Fruit fly (Drosophila melanogaster) whole organism, embryonic: ENCODE measurements around the gene HIPP1.
A peak's percentile ranks its signal among the peaks of the same experiment; 100 is the strongest.

Source experiments
- Antp ChIP-seq: fragments of 200-800 bp; sonication (Bioruptor generic); optimal IDR thresholded peaks from 3 replicates; lab custom pipeline; 2016; ENCODE audit warnings: missing biosample characterization, missing genetic modification characterization
- Blimp-1 ChIP-seq: fragments of 200-800 bp; sonication (Bioruptor generic); optimal IDR thresholded peaks from 3 replicates; lab custom pipeline; 2018; ENCODE audit warnings: missing biosample characterization, missing genetic modification characterization, mild to moderate bottlenecking, moderate library complexity, missing genetic modification reagents
- CG10979 ChIP-seq: fragments of 200-800 bp; sonication (Bioruptor generic); optimal IDR thresholded peaks from 2 replicates; lab custom pipeline; 2018; ENCODE audit warnings: missing biosample characterization, mild to moderate bottlenecking, missing genetic modification characterization, moderate library complexity
- CG11247 ChIP-seq: fragments of 200-800 bp; sonication (Bioruptor generic); IDR thresholded peaks from 2 replicates; pipeline ENCODE4 v1.3.6; 2022; ENCODE audit warnings: missing biosample characterization, missing genetic modification characterization
- CG12155 ChIP-seq: fragments of 200-800 bp; sonication (Bioruptor generic); optimal IDR thresholded peaks from 3 replicates; lab custom pipeline; 2016; ENCODE audit warnings: missing biosample characterization, missing genetic modification characterization
- CG14667 ChIP-seq: fragments of 200-800 bp; sonication (Bioruptor generic); IDR thresholded peaks from 2 replicates; pipeline ENCODE4 v1.3.6; 2022; ENCODE audit warnings: missing biosample characterization, missing genetic modification characterization
- CG14710 ChIP-seq: fragments of 200-800 bp; sonication (Bioruptor generic); optimal IDR thresholded peaks from 3 replicates; lab custom pipeline; 2019; ENCODE audit warnings: missing biosample characterization, mild to moderate bottlenecking, missing genetic modification characterization, moderate library complexity
- CG14860 ChIP-seq: fragments of 200-800 bp; sonication (Bioruptor generic); IDR thresholded peaks from 3 replicates; pipeline ENCODE4 v1.3.6; 2022; ENCODE audit warnings: missing biosample characterization, missing genetic modification characterization; ENCODE audit not compliant: partially characterized antibody
- CG17328 ChIP-seq: fragments of 200-800 bp; sonication (Bioruptor generic); IDR thresholded peaks from 2 replicates; pipeline ENCODE4 v1.3.6; 2022; ENCODE audit warnings: missing biosample characterization, missing genetic modification characterization
- CG17359 ChIP-seq: fragments of 200-800 bp; sonication (Bioruptor generic); optimal IDR thresholded peaks from 3 replicates; lab custom pipeline; 2018; ENCODE audit warnings: missing biosample characterization, mild to moderate bottlenecking, missing genetic modification characterization, moderate library complexity
- CG18599 ChIP-seq: fragments of 200-800 bp; sonication (Bioruptor generic); optimal IDR thresholded peaks from 3 replicates; lab custom pipeline; 2017; ENCODE audit warnings: missing biosample characterization, missing genetic modification characterization, mild to moderate bottlenecking, moderate library complexity, missing genetic modification reagents
- CG2889 ChIP-seq: fragments of 200-800 bp; sonication (Bioruptor generic); IDR thresholded peaks from 3 replicates; pipeline ENCODE4 v1.3.6; 2022; ENCODE audit warnings: missing biosample characterization, missing genetic modification characterization
- CG32772 ChIP-seq: fragments of 200-800 bp; sonication (Bioruptor generic); IDR thresholded peaks from 2 replicates; pipeline ENCODE4 v1.3.6; 2022; ENCODE audit warnings: missing biosample characterization, missing genetic modification characterization
- CG4360 ChIP-seq: fragments of 200-800 bp; sonication (Bioruptor generic); IDR thresholded peaks from 2 replicates; pipeline ENCODE4 v1.3.6; 2022; ENCODE audit warnings: missing biosample characterization, missing genetic modification characterization
- CG4617 ChIP-seq: fragments of 200-800 bp; sonication (Bioruptor generic); optimal IDR thresholded peaks from 3 replicates; lab custom pipeline; 2016; ENCODE audit warnings: missing biosample characterization, missing genetic modification characterization, borderline replicate concordance
- CG4707 ChIP-seq: fragments of 200-800 bp; sonication (Bioruptor generic); optimal IDR thresholded peaks from 2 replicates; lab custom pipeline; 2018; ENCODE audit warnings: missing biosample characterization, mild to moderate bottlenecking, missing genetic modification characterization, moderate library complexity
- CG6854 ChIP-seq: fragments of 200-800 bp; sonication (Bioruptor generic); optimal IDR thresholded peaks from 3 replicates; lab custom pipeline; 2017; ENCODE audit warnings: missing biosample characterization, mild to moderate bottlenecking, missing genetic modification characterization
- Camta ChIP-seq: fragments of 200-800 bp; sonication (Bioruptor generic); optimal IDR thresholded peaks from 2 replicates; lab custom pipeline; 2016; ENCODE audit warnings: missing biosample characterization, missing genetic modification characterization
- Chrac-16 ChIP-seq: fragments of 200-800 bp; sonication (Bioruptor generic); optimal IDR thresholded peaks from 3 replicates; lab custom pipeline; 2016; ENCODE audit warnings: missing biosample characterization, missing genetic modification characterization
- Deaf1 ChIP-seq: fragments of 200-800 bp; optimal IDR thresholded peaks from 3 replicates; lab custom pipeline; 2019; ENCODE audit warnings: missing biosample characterization, mild to moderate bottlenecking, missing genetic modification characterization, moderate library complexity
- E2f2 ChIP-seq: fragments of 200-800 bp; sonication (Bioruptor generic); IDR thresholded peaks from 2 replicates; pipeline ENCODE4 v1.3.6; 2022; ENCODE audit warnings: missing biosample characterization, missing genetic modification characterization
- Fer3 ChIP-seq: fragments of 200-800 bp; sonication (Bioruptor generic); optimal IDR thresholded peaks from 2 replicates; lab custom pipeline; 2018; ENCODE audit warnings: missing biosample characterization, mild to moderate bottlenecking, missing genetic modification characterization, moderate library complexity
- H15 ChIP-seq: fragments of 200-800 bp; sonication (Bioruptor generic); IDR thresholded peaks from 3 replicates; pipeline ENCODE4 v1.3.6; 2022; ENCODE audit warnings: missing biosample characterization, missing genetic modification characterization
- Hand ChIP-seq: fragments of 200-800 bp; sonication (Bioruptor generic); optimal IDR thresholded peaks from 2 replicates; lab custom pipeline; 2017; ENCODE audit warnings: mild to moderate bottlenecking, missing biosample characterization, missing genetic modification reagents, missing genetic modification characterization
- Hr39 ChIP-seq: fragments of >200 bp; optimal IDR thresholded peaks from 2 replicates; lab custom pipeline; 2017
- Lim3 ChIP-seq: fragments of 200-800 bp; sonication (Bioruptor generic); IDR thresholded peaks from 2 replicates; pipeline ENCODE4 v1.3.6; 2022; ENCODE audit warnings: missing biosample characterization, missing genetic modification characterization
- Nf-YC ChIP-seq: fragments of 200-800 bp; optimal IDR thresholded peaks from 3 replicates; lab custom pipeline; 2019; ENCODE audit warnings: missing biosample characterization, mild to moderate bottlenecking, missing genetic modification characterization, moderate library complexity
- Oaz ChIP-seq: fragments of 200-800 bp; sonication (Bioruptor generic); IDR thresholded peaks from 2 replicates; pipeline ENCODE4 v1.3.6; 2022; ENCODE audit warnings: missing biosample characterization, missing genetic modification characterization
- Scr ChIP-seq: fragments of 200-800 bp; sonication (Bioruptor generic); IDR thresholded peaks from 2 replicates; pipeline ENCODE4 v1.3.6; 2022; ENCODE audit warnings: missing biosample characterization, missing genetic modification characterization; ENCODE audit not compliant: partially characterized antibody
- Ssrp ChIP-seq: fragments of 200-800 bp; sonication (Bioruptor generic); optimal IDR thresholded peaks from 2 replicates; lab custom pipeline; 2018; ENCODE audit warnings: missing biosample characterization, mild to moderate bottlenecking, missing genetic modification characterization, moderate library complexity
- Usf ChIP-seq: fragments of 200-800 bp; sonication (Bioruptor generic); optimal IDR thresholded peaks from 2 replicates; lab custom pipeline; 2017; ENCODE audit warnings: missing genotype, missing biosample characterization, missing genetic modification characterization
- az2 ChIP-seq: fragments of 200-800 bp; sonication (Bioruptor generic); optimal IDR thresholded peaks from 3 replicates; lab custom pipeline; 2016; ENCODE audit warnings: missing biosample characterization, missing genetic modification characterization
- bcd ChIP-seq: fragments of 200-800 bp; sonication (Bioruptor generic); optimal IDR thresholded peaks from 2 replicates; lab custom pipeline; 2017; ENCODE audit warnings: missing biosample characterization, mild to moderate bottlenecking, missing genetic modification characterization
- bowl ChIP-seq: fragments of 200-800 bp; sonication (Bioruptor generic); IDR thresholded peaks from 2 replicates; pipeline ENCODE4 v1.3.6; 2022; ENCODE audit warnings: missing biosample characterization, missing genetic modification characterization
- btn ChIP-seq: fragments of 200-800 bp; sonication (Bioruptor generic); optimal IDR thresholded peaks from 2 replicates; lab custom pipeline; 2016; ENCODE audit warnings: missing biosample characterization, missing genetic modification characterization
- chif ChIP-seq, 2 experiments: fragments of 200-800 bp; sonication (Bioruptor generic); optimal IDR thresholded peaks; 3 replicates each; lab custom pipeline; 2016; ENCODE audit warnings: missing biosample characterization in 2 of 2, missing genetic modification characterization in 2 of 2
- dmrt99B ChIP-seq: fragments of 200-800 bp; sonication (Bioruptor generic); optimal IDR thresholded peaks from 2 replicates; lab custom pipeline; 2018; ENCODE audit warnings: missing biosample characterization, mild to moderate bottlenecking, missing genetic modification characterization, moderate library complexity
- exex ChIP-seq: fragments of 200-800 bp; sonication (Bioruptor generic); optimal IDR thresholded peaks from 4 replicates; lab custom pipeline; 2018; ENCODE audit warnings: missing biosample characterization, mild to moderate bottlenecking, missing genetic modification characterization, moderate library complexity
- gem ChIP-seq: fragments of 200-800 bp; sonication (Bioruptor generic); optimal IDR thresholded peaks from 2 replicates; lab custom pipeline; 2019; ENCODE audit warnings: missing biosample characterization, mild to moderate bottlenecking, missing genetic modification characterization, moderate library complexity
- gfzf ChIP-seq: fragments of 200-800 bp; sonication (Bioruptor generic); optimal IDR thresholded peaks from 2 replicates; lab custom pipeline; 2016; ENCODE audit warnings: missing biosample characterization, mild to moderate bottlenecking, missing genetic modification characterization, moderate library complexity
- gro ChIP-seq: fragments of 200-800 bp; sonication (Bioruptor generic); optimal IDR thresholded peaks from 2 replicates; lab custom pipeline; 2016; ENCODE audit warnings: missing biosample characterization, missing genetic modification characterization
- jing ChIP-seq: fragments of 200-800 bp; sonication (Bioruptor generic); optimal IDR thresholded peaks from 2 replicates; lab custom pipeline; 2018; ENCODE audit warnings: missing biosample characterization, mild to moderate bottlenecking, missing genetic modification characterization
- kay ChIP-seq: fragments of 200-800 bp; sonication (Bioruptor generic); optimal IDR thresholded peaks from 2 replicates; lab custom pipeline; 2016; ENCODE audit warnings: missing biosample characterization, missing genetic modification characterization
- nom ChIP-seq: fragments of 200-800 bp; sonication (Bioruptor generic); optimal IDR thresholded peaks from 2 replicates; lab custom pipeline; 2017; ENCODE audit warnings: missing biosample characterization, missing genetic modification characterization, mild to moderate bottlenecking, moderate library complexity, missing genetic modification reagents
- pfk ChIP-seq: fragments of 200-800 bp; sonication (Bioruptor generic); optimal IDR thresholded peaks from 2 replicates; lab custom pipeline; 2018; ENCODE audit warnings: missing biosample characterization, mild to moderate bottlenecking, missing genetic modification characterization, moderate library complexity
- salm ChIP-seq: fragments of 200-800 bp; sonication (Bioruptor generic); optimal IDR thresholded peaks from 2 replicates; lab custom pipeline; 2018; ENCODE audit warnings: missing biosample characterization, mild to moderate bottlenecking, missing genetic modification characterization
- sob ChIP-seq: fragments of 200-800 bp; sonication (Bioruptor generic); IDR thresholded peaks from 2 replicates; pipeline ENCODE4 v1.3.6; 2022; ENCODE audit warnings: missing biosample characterization, missing genetic modification characterization
- stwl ChIP-seq: fragments of 200-800 bp; sonication (Bioruptor generic); optimal IDR thresholded peaks from 3 replicates; lab custom pipeline; 2018; ENCODE audit warnings: missing biosample characterization, mild to moderate bottlenecking, missing genetic modification characterization, moderate library complexity
- unpg ChIP-seq: fragments of 200-800 bp; sonication (Bioruptor generic); optimal IDR thresholded peaks from 3 replicates; lab custom pipeline; 2018; ENCODE audit warnings: missing biosample characterization, mild to moderate bottlenecking, missing genetic modification characterization, moderate library complexity
- vfl ChIP-seq: fragments of 200-800 bp; sonication (Bioruptor generic); optimal IDR thresholded peaks from 2 replicates; lab custom pipeline; 2016; ENCODE audit warnings: missing biosample characterization, missing genetic modification characterization

Gene HIPP1

dm6 chr3L:20798325-20798846, 11.1 kb upstream of the HIPP1 start, which contains the start of the genes CG3698 and tzn (continued):
- TF ChIP-seq gfzf (peak; percentile 85), CG10979 (tag; lab: Kevin White, UChicago) (peak; percentile 87), Oaz (peak; percentile 94), nom (no peak), CG12155 (peak; percentile 81), bowl (peak; percentile 78), CG17359 (peak; percentile 93), CG18599 (GFP tag; lab: Kevin White, UChicago) (peak; percentile 93), Antp (GFP tag; lab: Kevin White, UChicago) (peak; percentile 69), Hand (peak; percentile 72), Blimp-1 (GFP tag; lab: Kevin White, UChicago) (no peak), pfk (GFP tag; lab: Kevin White, UChicago) (peak; percentile 82), Chrac-16 (GFP tag; lab: Kevin White, UChicago) (peak; percentile 77), az2 (GFP tag; lab: Kevin White, UChicago) (peak; percentile 88), stwl (peak; percentile 91), Ssrp (tag; lab: Kevin White, UChicago) (peak; percentile 87), CG14667 (peak; percentile 88), Hr39 (lab: Kevin White, UChicago) (no peak), unpg (GFP tag; lab: Kevin White, UChicago) (peak; percentile 93), Camta (GFP tag; lab: Kevin White, UChicago) (peak; percentile 87), CG6854 (GFP tag; lab: Kevin White, UChicago) (peak; percentile 88), CG17328 (GFP tag; lab: Robert Waterston, UW) (peak; percentile 95), btn (peak; percentile 71), gro (GFP tag; lab: Kevin White, UChicago) (peak; percentile 82), CG32772 (GFP tag; lab: Robert Waterston, UW) (peak; percentile 92), Fer3 (tag; lab: Kevin White, UChicago) (peak; percentile 92), salm (tag; lab: Kevin White, UChicago) (peak; percentile 87), exex (tag; lab: Kevin White, UChicago) (peak; percentile 84), H15 (GFP tag; lab: Robert Waterston, UW) (peak; percentile 94), vfl (GFP tag; lab: Kevin White, UChicago) (peak; percentile 67), CG4360 (peak; percentile 46; the same call in 1 of the 2 replicates), Usf (GFP tag; lab: Kevin White, UChicago) (peak; percentile 93), Scr (GFP tag; lab: Robert Waterston, UW) (no peak), Nf-YC (tag; lab: Kevin White, UChicago) (peak; percentile 69), CG4617 (GFP tag; lab: Kevin White, UChicago) (peak; percentile 89), CG14860 (GFP tag; lab: Robert Waterston, UW) (0 out of 3 replicates have a peak, but pooled peaks have one; percentile 29), dmrt99B (tag; lab: Kevin White, UChicago) (no peak), bcd (GFP tag; lab: Kevin White, UChicago) (peak; percentile 98), jing (GFP tag; lab: Kevin White, UChicago) (peak; percentile 83), gem (no peak), chif (GFP tag; optimal IDR thresholded peaks at IDR 0.05; lab: Kevin White, UChicago) (peak; percentile 79 to 87), E2f2 (GFP tag; lab: Robert Waterston, UW) (peak; percentile 74), CG2889 (GFP tag; lab: Robert Waterston, UW) (peak; percentile 84), CG14710 (tag; lab: Kevin White, UChicago) (peak; percentile 93), CG11247 (GFP tag; lab: Robert Waterston, UW) (peak; percentile 91), sob (peak; percentile 97), CG4707 (GFP tag; lab: Kevin White, UChicago) (peak; percentile 88), Lim3 (peak; percentile 74), Deaf1 (tag; lab: Kevin White, UChicago) (no peak), kay (peak; percentile 56)
